Fruit fly (Drosophila melanogaster) whole organism, wandering third instar larva: ENCODE data around the gene Reph.
A peak's percentile ranks its signal among the peaks of the same experiment; 100 is the strongest.

Experiments
- Abd-B ChIP-seq: fragments of >200 bp; optimal IDR thresholded peaks from 2 replicates; lab custom pipeline; 2017; ENCODE audit warnings: missing biosample characterization, missing genetic modification characterization
- CG32264 ChIP-seq: fragments of 200-800 bp; sonication (Bioruptor generic); optimal IDR thresholded peaks from 2 replicates; lab custom pipeline; 2016; ENCODE audit warnings: missing biosample characterization, missing genetic modification characterization
- CG9705 ChIP-seq: fragments of 200-800 bp; sonication (Bioruptor generic); optimal IDR thresholded peaks from 2 replicates; lab custom pipeline; 2018; ENCODE audit warnings: missing biosample characterization, mild to moderate bottlenecking, missing genetic modification characterization
- CrebA ChIP-seq: fragments of 200-800 bp; sonication (Bioruptor generic); optimal IDR thresholded peaks from 2 replicates; lab custom pipeline; 2016; ENCODE audit warnings: missing biosample characterization, mild to moderate bottlenecking, missing genetic modification characterization, borderline replicate concordance
- Dfd ChIP-seq: fragments of >200 bp; optimal IDR thresholded peaks from 2 replicates; lab custom pipeline; 2017; ENCODE audit warnings: missing biosample characterization, missing genetic modification characterization
- Dif ChIP-seq: fragments of 200-275, 200-300 bp; sonication (Bioruptor generic); optimal IDR thresholded peaks from 2 replicates; lab custom pipeline; 2018; ENCODE audit warnings: missing biosample characterization, missing genetic modification characterization; ENCODE audit not compliant: partially characterized antibody
- GATAd ChIP-seq: sonication (Bioruptor generic); optimal IDR thresholded peaks from 2 replicates; lab custom pipeline; 2016; ENCODE audit warnings: missing biosample characterization, missing genetic modification characterization
- HLH106 ChIP-seq: fragments of 200-800 bp; optimal IDR thresholded peaks from 3 replicates; lab custom pipeline; 2019; ENCODE audit warnings: missing biosample characterization, mild to moderate bottlenecking, missing genetic modification characterization, moderate library complexity
- Hnf4 ChIP-seq: fragments of 200-800 bp; sonication (Bioruptor generic); optimal IDR thresholded peaks from 2 replicates; lab custom pipeline; 2016; ENCODE audit warnings: missing biosample characterization, mild to moderate bottlenecking, missing genetic modification characterization
- Hr78 ChIP-seq: fragments of >200 bp; optimal IDR thresholded peaks from 2 replicates; lab custom pipeline; 2017; ENCODE audit warnings: missing biosample characterization, missing genetic modification characterization
- Hr83 ChIP-seq: fragments of 200-300 bp; sonication (Bioruptor generic); optimal IDR thresholded peaks from 2 replicates; lab custom pipeline; 2016; ENCODE audit warnings: missing biosample characterization, mild to moderate bottlenecking, missing genetic modification characterization, moderate library complexity; ENCODE audit not compliant: poor library complexity, severe bottlenecking
- Jra ChIP-seq: sonication (Bioruptor generic); optimal IDR thresholded peaks from 2 replicates; lab custom pipeline; 2016; ENCODE audit warnings: missing biosample characterization, missing genetic modification characterization
- Mio ChIP-seq: sonication (Bioruptor generic); optimal IDR thresholded peaks from 2 replicates; lab custom pipeline; 2016; ENCODE audit warnings: missing biosample characterization, missing genetic modification characterization
- Myc ChIP-seq: fragments of >200 bp; optimal IDR thresholded peaks from 2 replicates; lab custom pipeline; 2017
- N ChIP-seq: fragments of >200 bp; optimal IDR thresholded peaks from 2 replicates; lab custom pipeline; 2018; ENCODE audit warnings: missing biosample characterization, missing external identifiers, missing genetic modification characterization
- OdsH ChIP-seq: fragments of 200-800 bp; sonication (Bioruptor generic); optimal IDR thresholded peaks from 2 replicates; lab custom pipeline; 2016; ENCODE audit warnings: missing biosample characterization, mild to moderate bottlenecking, missing genetic modification characterization
- Rel ChIP-seq, 2 experiments: fragments of 200-800 bp; sonication (Bioruptor generic) in 1 of 2; optimal IDR thresholded peaks; 2 replicates in 1 of 2; 3 replicates in 1 of 2; lab custom pipeline; 2016 to 2019; ENCODE audit warnings: mild to moderate bottlenecking in 2 of 2, missing biosample characterization in 2 of 2, missing genetic modification characterization in 2 of 2, moderate library complexity in 1 of 2
- Sp1 ChIP-seq: fragments of 200-800 bp; sonication (Bioruptor generic); optimal IDR thresholded peaks from 3 replicates; lab custom pipeline; 2019; ENCODE audit warnings: missing biosample characterization, mild to moderate bottlenecking, missing genetic modification characterization, moderate library complexity
- Vsx2 ChIP-seq: fragments of 200-300, 225-300 bp; sonication (Bioruptor generic); optimal IDR thresholded peaks from 2 replicates; lab custom pipeline; 2018; ENCODE audit warnings: missing biosample characterization, missing genetic modification characterization; ENCODE audit not compliant: partially characterized antibody
- br ChIP-seq: fragments of 200-800 bp; sonication (Bioruptor generic); optimal IDR thresholded peaks from 2 replicates; lab custom pipeline; 2016; ENCODE audit warnings: missing biosample characterization, missing genetic modification characterization
- brk ChIP-seq: fragments of 200-800 bp; sonication (Bioruptor generic); optimal IDR thresholded peaks from 2 replicates; lab custom pipeline; 2016; ENCODE audit warnings: missing biosample characterization, mild to moderate bottlenecking, missing genetic modification characterization
- dl ChIP-seq, 2 experiments: fragments of 175-275, 200-275 bp in 1 of 2; fragments of 200-275 bp in 1 of 2; sonication (Bioruptor generic); optimal IDR thresholded peaks; lab custom pipeline; 2018; ENCODE audit warnings: mild to moderate bottlenecking in 2 of 2, missing biosample characterization in 2 of 2, missing genetic modification characterization in 2 of 2, moderate library complexity in 2 of 2; ENCODE audit not compliant: partially characterized antibody in 2 of 2, insufficient read depth in 1 of 2
- dmrt93B ChIP-seq: fragments of 200-800 bp; sonication (Bioruptor generic); optimal IDR thresholded peaks from 2 replicates; lab custom pipeline; 2018; ENCODE audit warnings: missing biosample characterization, mild to moderate bottlenecking, missing genetic modification characterization
- dsf ChIP-seq: sonication (Bioruptor generic); optimal IDR thresholded peaks from 2 replicates; lab custom pipeline; 2016; ENCODE audit warnings: missing biosample characterization, missing genetic modification characterization, borderline replicate concordance
- ey ChIP-seq: fragments of 200-800 bp; sonication (Bioruptor generic); optimal IDR thresholded peaks from 2 replicates; lab custom pipeline; 2016; ENCODE audit warnings: missing biosample characterization, missing genetic modification characterization
- foxo ChIP-seq, 2 experiments: fragments of 200-800 bp; sonication (Bioruptor generic); optimal IDR thresholded peaks; 2 replicates in 1 of 2; 3 replicates in 1 of 2; lab custom pipeline; 2016 to 2017; ENCODE audit warnings: missing biosample characterization in 2 of 2, missing genetic modification characterization in 2 of 2
- fru ChIP-seq: fragments of 200-800 bp; sonication (Bioruptor generic); optimal IDR thresholded peaks from 3 replicates; lab custom pipeline; 2016; ENCODE audit warnings: missing biosample characterization, mild to moderate bottlenecking, missing genetic modification characterization
- h ChIP-seq: fragments of 200-800 bp; sonication (Bioruptor generic); optimal IDR thresholded peaks from 3 replicates; lab custom pipeline; 2016; ENCODE audit warnings: missing biosample characterization, mild to moderate bottlenecking, missing genetic modification characterization
- jim ChIP-seq: fragments of 175-275, 200-325 bp; sonication (Bioruptor generic); optimal IDR thresholded peaks from 2 replicates; lab custom pipeline; 2016; ENCODE audit warnings: missing biosample characterization, mild to moderate bottlenecking, missing genetic modification characterization
- lola ChIP-seq: fragments of >200 bp; optimal IDR thresholded peaks from 2 replicates; lab custom pipeline; 2017; ENCODE audit warnings: missing biosample characterization, missing genetic modification characterization
- pan ChIP-seq: fragments of >200 bp; optimal IDR thresholded peaks from 2 replicates; lab custom pipeline; 2017
- psq ChIP-seq: fragments of 200-800 bp; sonication (Bioruptor generic); optimal IDR thresholded peaks from 3 replicates; lab custom pipeline; 2017; ENCODE audit warnings: missing biosample characterization, mild to moderate bottlenecking, missing genetic modification characterization, moderate library complexity
- rgr ChIP-seq: fragments of 200-800 bp; sonication (Bioruptor generic); optimal IDR thresholded peaks from 3 replicates; lab custom pipeline; 2016; ENCODE audit warnings: missing biosample characterization, mild to moderate bottlenecking, missing genetic modification characterization
- sage ChIP-seq: fragments of 200-800 bp; sonication (Bioruptor generic); optimal IDR thresholded peaks from 2 replicates; lab custom pipeline; 2016; ENCODE audit warnings: missing biosample characterization, mild to moderate bottlenecking, missing genetic modification characterization
- sv ChIP-seq: fragments of 200-800 bp; sonication (Bioruptor generic); optimal IDR thresholded peaks from 3 replicates; lab custom pipeline; 2016; ENCODE audit warnings: missing biosample characterization, missing genetic modification characterization
- tai ChIP-seq: sonication (Bioruptor generic); optimal IDR thresholded peaks from 2 replicates; lab custom pipeline; 2016; ENCODE audit warnings: missing biosample characterization, missing genetic modification characterization
- usp ChIP-seq: fragments of >200 bp; optimal IDR thresholded peaks from 2 replicates; lab custom pipeline; 2017; ENCODE audit warnings: missing biosample characterization, missing genetic modification characterization
- woc ChIP-seq: sonication (Bioruptor generic); optimal IDR thresholded peaks from 2 replicates; lab custom pipeline; 2016; ENCODE audit warnings: missing biosample characterization, mild to moderate bottlenecking, missing genetic modification characterization

Gene Reph

dm6 chr2L:3786246-3786645 is 17.1 kb upstream of the Reph start (continued):
- TF ChIP-seq GATAd (GFP tag; lab: Kevin White, UChicago) (peak; percentile 60), OdsH (GFP tag; lab: Kevin White, UChicago) (peak; percentile 83), dmrt93B (GFP tag; lab: Kevin White, UChicago) (peak; percentile 43), sv (GFP tag; lab: Kevin White, UChicago) (peak; percentile 8), Abd-B (GFP tag; lab: Kevin White, UChicago) (no peak)

dm6 chr2L:3787028-3787427 is 16.3 kb upstream of the Reph start, which contains the start of gene bark:
bark (plus strand) TSS chr2L:3787167.
- TF ChIP-seq pan (no peak), brk (GFP tag; lab: Kevin White, UChicago) (peak; percentile 3), dsf (GFP tag; lab: Kevin White, UChicago) (no peak), br (peak; percentile 67), HLH106 (tag; lab: Kevin White, UChicago) (no peak), CG9705 (no peak), tai (no peak), rgr (GFP tag; lab: Kevin White, UChicago) (peak; percentile 49), dl (GFP tag; optimal IDR thresholded peaks at IDR 0.05; lab: Kevin White, UChicago; ENCODE audit: insufficient read depth in 1 of 2, partially characterized antibody in 2 of 2) (peak; percentile 98), h (peak; percentile 66), Abd-B (GFP tag; lab: Kevin White, UChicago) (no peak), sv (GFP tag; lab: Kevin White, UChicago) (no peak), fru (GFP tag; lab: Kevin White, UChicago) (peak; percentile 99), ey (GFP tag; lab: Kevin White, UChicago) (no peak), Hr78 (GFP tag; lab: Kevin White, UChicago) (no peak), Rel (GFP tag; optimal IDR thresholded peaks at IDR 0.05; lab: Kevin White, UChicago) (peak; percentile 50), Rel (tag; optimal IDR thresholded peaks at IDR 0.05; lab: Kevin White, UChicago) (peak; percentile 84), Hr83 (GFP tag; lab: Kevin White, UChicago) (peak; percentile 86), Vsx2 (GFP tag; lab: Kevin White, UChicago) (peak; percentile 94), CrebA (GFP tag; lab: Kevin White, UChicago) (peak; percentile 76), CG32264 (GFP tag; lab: Kevin White, UChicago) (no peak), Myc (lab: Kevin White, UChicago) (no peak), lola (GFP tag; lab: Kevin White, UChicago) (no peak), jim (peak; percentile 53), Jra (peak; percentile 51), Dif (GFP tag; lab: Kevin White, UChicago) (peak; percentile 99), Dfd (GFP tag; lab: Kevin White, UChicago) (no peak), woc (no peak), Hnf4 (GFP tag; lab: Kevin White, UChicago) (peak; percentile 55), dmrt93B (GFP tag; lab: Kevin White, UChicago) (no peak), psq (peak; percentile 32), N (no peak), Mio (GFP tag; lab: Kevin White, UChicago) (no peak), foxo (GFP tag; optimal IDR thresholded peaks at IDR 0.05; lab: Kevin White, UChicago) (peak; percentile 30 to 77), GATAd (GFP tag; lab: Kevin White, UChicago) (no peak), usp (no peak), sage (no peak), OdsH (GFP tag; lab: Kevin White, UChicago) (peak; percentile 43), Sp1 (peak; percentile 46)

dm6 chr2L:3788150-3788549 is 15.2 kb upstream of the Reph start:
- TF ChIP-seq sage (peak; percentile 25), Rel (GFP tag; optimal IDR thresholded peaks at IDR 0.05; lab: Kevin White, UChicago) (no peak), Rel (tag; optimal IDR thresholded peaks at IDR 0.05; lab: Kevin White, UChicago) (peak; percentile 55), usp (no peak)
